Fruit fly (Drosophila melanogaster): ENCODE measurements around the gene CG5704.
A peak's percentile ranks its signal among the peaks of the same experiment; 100 is the strongest.

Gene CG5704

DNA sequence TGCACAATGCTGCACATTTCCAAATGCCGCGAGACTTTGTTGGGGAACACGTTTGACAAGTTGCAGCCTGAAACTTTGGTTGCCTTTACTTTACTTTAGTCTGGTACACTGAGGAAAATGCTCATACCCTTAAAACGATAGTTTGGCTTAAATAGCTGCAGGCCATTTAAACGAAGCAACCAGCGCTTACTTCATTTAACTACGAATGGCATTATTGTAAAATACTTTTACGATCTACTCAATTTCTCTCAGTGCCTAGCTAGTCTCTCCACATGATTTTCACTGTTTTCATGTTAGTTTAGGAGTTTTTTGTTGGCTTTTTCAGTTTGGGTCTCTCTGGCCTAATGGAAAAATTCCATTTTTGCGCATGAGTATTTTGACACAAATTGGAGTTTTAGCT lies 8.8 kb downstream of the CG5704 start (continued):
- TF ChIP-seq Pdp1 (GFP tag; optimal IDR thresholded peaks at IDR 0.05) (peak; percentile 47 to 55), Asciz (GFP tag; optimal IDR thresholded peaks at IDR 0.05) (peak; percentile 68), gsb-n (tag; optimal IDR thresholded peaks at IDR 0.05) (peak; percentile 56), Myb (GFP tag; optimal IDR thresholded peaks at IDR 0.05) (no peak), ewg (GFP tag; optimal IDR thresholded peaks at IDR 0.05) (peak; percentile 63), E2f2 (GFP tag; IDR thresholded peaks at IDR 0.05) (peak; percentile 56; the same call in 1 of the 2 replicates), pum (GFP tag; optimal IDR thresholded peaks at IDR 0.05) (peak; percentile 70), CG7987 (GFP tag; optimal IDR thresholded peaks at IDR 0.05) (peak; percentile 18), Hr51 (GFP tag; optimal IDR thresholded peaks at IDR 0.05) (peak in 1 of 2 experiments; percentile 79), CG5180 (GFP tag; optimal IDR thresholded peaks at IDR 0.05) (peak; percentile 81), Dref (GFP tag; IDR thresholded peaks at IDR 0.05) (no peak), Vsx1 (GFP tag; optimal IDR thresholded peaks at IDR 0.05) (no peak), CG10147 (GFP tag; optimal IDR thresholded peaks at IDR 0.05) (peak; percentile 55), CG8478 (optimal IDR thresholded peaks at IDR 0.05) (no peak), pfk (GFP tag; optimal IDR thresholded peaks at IDR 0.05) (no peak), kni (GFP tag; optimal IDR thresholded peaks at IDR 0.05) (peak; percentile 30), CG11085 (GFP tag; IDR thresholded peaks at IDR 0.05) (0 out of 2 replicates have a peak, but pooled peaks have one; percentile 43), dimm (GFP tag; IDR thresholded peaks at IDR 0.05) (peak; percentile 54; the same call in 1 of the 2 replicates), fd96Cb (tag; optimal IDR thresholded peaks at IDR 0.05) (peak; percentile 87), Kr (GFP tag; optimal IDR thresholded peaks at IDR 0.05) (no peak), otp (GFP tag; IDR thresholded peaks at IDR 0.05) (peak; percentile 82), CG6813 (GFP tag; optimal IDR thresholded peaks at IDR 0.05) (peak; percentile 57), CG4617 (GFP tag; optimal IDR thresholded peaks at IDR 0.05; ENCODE audit: borderline replicate concordance) (no peak), CG1602 (GFP tag; optimal IDR thresholded peaks at IDR 0.05) (peak; percentile 51), CG14860 (GFP tag; IDR thresholded peaks at IDR 0.05; ENCODE audit: partially characterized antibody) (no peak), dmrt99B (tag; optimal IDR thresholded peaks at IDR 0.05) (peak; percentile 90), CG3163 (GFP tag; optimal IDR thresholded peaks at IDR 0.05) (peak; percentile 26), C15 (GFP tag; IDR thresholded peaks at IDR 0.05) (peak; percentile 43; the same call in 1 of the 3 replicates), sna (GFP tag; IDR thresholded peaks at IDR 0.05; ENCODE audit: partially characterized antibody) (no peak), gcm2 (GFP tag; optimal IDR thresholded peaks at IDR 0.05) (peak; percentile 5), CG3281 (GFP tag; optimal IDR thresholded peaks at IDR 0.05) (peak; percentile 27), CG9817 (tag; optimal IDR thresholded peaks at IDR 0.05) (peak; percentile 59), CG17328 (GFP tag; IDR thresholded peaks at IDR 0.05) (peak; percentile 91), Nf-YB (GFP tag; optimal IDR thresholded peaks at IDR 0.05) (peak; percentile 21), CG12659 (GFP tag; optimal IDR thresholded peaks at IDR 0.05) (peak; percentile 49), lola (GFP tag; optimal IDR thresholded peaks at IDR 0.05) (peak in 1 of 3 experiments; percentile 58), CG11504 (tag; optimal IDR thresholded peaks at IDR 0.05) (peak; percentile 89), trh (GFP tag; optimal IDR thresholded peaks at IDR 0.05) (peak; percentile 0), CG17829 (tag; optimal IDR thresholded peaks at IDR 0.05) (peak; percentile 87), vvl (GFP tag; IDR thresholded peaks at IDR 0.05) (peak; percentile 93), esg (GFP tag; conservative IDR thresholded peaks at IDR 0.05) (peak; percentile 81), Fer1 (GFP tag; optimal IDR thresholded peaks at IDR 0.05) (peak; percentile 62), maf-S (GFP tag; optimal IDR thresholded peaks at IDR 0.05) (peak; percentile 16), CHES-1-like (GFP tag; optimal IDR thresholded peaks at IDR 0.05) (no peak), crc (GFP tag; optimal IDR thresholded peaks at IDR 0.05) (peak; percentile 59), tup (GFP tag; optimal IDR thresholded peaks at IDR 0.05) (no peak), TFAM (GFP tag; optimal IDR thresholded peaks at IDR 0.05) (no peak), Elba2 (GFP tag; optimal IDR thresholded peaks at IDR 0.05) (no peak), CG6272 (GFP tag; IDR thresholded peaks at IDR 0.05) (peak; percentile 66), bowl (GFP tag; IDR thresholded peaks at IDR 0.05) (peak; percentile 75)

Measured in whole organism, embryonic.